Fruit fly (Drosophila melanogaster): ENCODE results near the gene CG4553.
A peak's percentile ranks its signal among the peaks of the same experiment; 100 is the strongest.

dm6 chr3R:25460650-25461049 lies 16.1 kb downstream of the CG4553 start:
- TF ChIP-seq tj (GFP tag; optimal IDR thresholded peaks at IDR 0.05), result peak; percentile 92
- TF ChIP-seq CG11617 (GFP tag; optimal IDR thresholded peaks at IDR 0.05), result no peak
- no peak for TF ChIP-seq CG1620 (GFP tag; optimal IDR thresholded peaks at IDR 0.05)
- no peak for TF ChIP-seq Mnt (GFP tag; optimal IDR thresholded peaks at IDR 0.05)
- no peak for TF ChIP-seq Hr96 (GFP tag; optimal IDR thresholded peaks at IDR 0.05)
- TF ChIP-seq Crg-1 (GFP tag; optimal IDR thresholded peaks at IDR 0.05), result no peak
- no peak for TF ChIP-seq cnc (optimal IDR thresholded peaks at IDR 0.05)
- no peak for TF ChIP-seq CG33017 (tag; optimal IDR thresholded peaks at IDR 0.05)
- no peak for TF ChIP-seq CG7045 (GFP tag; optimal IDR thresholded peaks at IDR 0.05)
- no peak for TF ChIP-seq pad (GFP tag; optimal IDR thresholded peaks at IDR 0.05)
- TF ChIP-seq CG5204 (GFP tag; optimal IDR thresholded peaks at IDR 0.05), result no peak
- TF ChIP-seq CG14711 (tag; optimal IDR thresholded peaks at IDR 0.05), result no peak
- TF ChIP-seq Clk (GFP tag; optimal IDR thresholded peaks at IDR 0.05), result no peak
- TF ChIP-seq bab1 (GFP tag; optimal IDR thresholded peaks at IDR 0.05), result no peak
